Worm (Caenorhabditis elegans): ENCODE measurements around the gene ins-8.

- no peak for TF ChIP-seq nhr-237 (tag; optimal IDR thresholded peaks at IDR 0.05)
- no peak for TF ChIP-seq skn-1 (tag; optimal IDR thresholded peaks at IDR 0.05)
- TF ChIP-seq elt-3 (tag; optimal IDR thresholded peaks at IDR 0.05), result no peak
- no peak for TF ChIP-seq eor-1 (tag; optimal IDR thresholded peaks at IDR 0.05)
- no peak for TF ChIP-seq unc-39 (tag; optimal IDR thresholded peaks at IDR 0.05)
- no peak for TF ChIP-seq R02D3.7 (tag; optimal IDR thresholded peaks at IDR 0.05)
- TF ChIP-seq unc-62 (GFP tag; optimal IDR thresholded peaks at IDR 0.05), result no peak
Measured at ce11 chrIV:9724948-9725347, 44.2 kb upstream of the ins-8 start, which contains the start of the genes nhr-138 and C28D4.18.

All from whole organism, L3 larva.